Worm (Caenorhabditis elegans): ENCODE data around the gene mec-10.

Gene mec-10

DNA sequence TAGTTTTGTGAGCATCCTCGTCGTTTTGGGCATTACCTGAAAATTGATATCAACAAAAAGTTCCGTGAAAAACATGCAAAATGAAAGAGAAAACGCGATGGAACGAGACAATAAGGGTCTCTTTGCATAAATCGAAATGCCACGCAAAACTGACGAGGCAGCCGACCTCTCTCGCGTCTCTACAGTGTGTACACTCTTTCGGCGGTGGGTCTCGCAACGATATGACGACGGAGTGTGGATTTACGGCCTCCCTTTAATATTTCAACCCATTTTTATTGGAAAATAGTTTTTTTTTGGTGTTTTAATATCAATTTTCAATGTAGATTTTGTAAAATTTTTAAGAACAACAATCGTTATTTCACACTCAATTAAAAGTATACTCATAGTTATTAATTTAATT lies 48.1 kb downstream of the mec-10 start, which contains the start of gene tag-123 (continued):
- peak; percentile 28 for TF ChIP-seq nhr-25 (tag; optimal IDR thresholded peaks at IDR 0.05)
- TF ChIP-seq nhr-43 (tag; optimal IDR thresholded peaks at IDR 0.05; ENCODE audit: poor library complexity, severe bottlenecking): no peak
- no peak for TF ChIP-seq tbx-2 (tag; optimal IDR thresholded peaks at IDR 0.05)
- peak; percentile 53 for TF ChIP-seq lin-15B (tag; optimal IDR thresholded peaks at IDR 0.05)
- no peak for TF ChIP-seq elt-1 (tag; optimal IDR thresholded peaks at IDR 0.05)
- TF ChIP-seq unc-62 (GFP tag; optimal IDR thresholded peaks at IDR 0.05): no peak

- TF ChIP-seq lin-15B (tag; optimal IDR thresholded peaks at IDR 0.05) (no peak), elt-3 (tag; optimal IDR thresholded peaks at IDR 0.05) (no peak), lin-39 (tag; optimal IDR thresholded peaks at IDR 0.05) (no peak), aly-2 (tag; optimal IDR thresholded peaks at IDR 0.05) (no peak), nhr-12 (tag; optimal IDR thresholded peaks at IDR 0.05) (no peak), fkh-10 (GFP tag; optimal IDR thresholded peaks at IDR 0.05) (no peak), pha-4 (tag; optimal IDR thresholded peaks at IDR 0.05) (no peak), ceh-9 (tag; optimal IDR thresholded peaks at IDR 0.05) (no peak), zag-1 (tag; optimal IDR thresholded peaks at IDR 0.05) (no peak), pqm-1 (tag; optimal IDR thresholded peaks at IDR 0.05) (no peak), ceh-82 (tag; optimal IDR thresholded peaks at IDR 0.05) (no peak)
Observed at ce11 chrX:8421594-8421993, 48.5 kb downstream of the mec-10 start.

DNA sequence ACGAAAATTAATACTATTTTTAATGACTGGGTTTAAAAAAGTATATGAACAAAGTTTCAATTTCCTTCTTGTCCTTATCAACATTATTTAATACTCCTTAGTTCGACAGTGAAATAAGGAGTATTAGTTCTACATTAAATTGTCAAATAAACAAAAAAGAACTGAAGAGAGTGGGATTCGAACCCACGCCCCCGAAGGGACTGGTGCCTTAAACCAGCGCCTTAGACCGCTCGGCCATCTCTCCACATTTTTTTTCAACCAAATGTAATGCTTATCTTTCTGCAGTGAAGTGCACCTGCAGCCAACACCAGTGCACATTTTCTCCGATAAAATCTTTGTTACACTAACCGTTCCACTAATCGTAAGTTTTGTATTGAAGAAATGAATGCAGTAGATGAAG lies 50.9 kb downstream of the mec-10 start:
- peak; percentile 1 for TF ChIP-seq nhr-23 (tag; optimal IDR thresholded peaks at IDR 0.05)
- TF ChIP-seq ceh-28 (tag; optimal IDR thresholded peaks at IDR 0.05): no peak
- no peak for TF ChIP-seq nhr-237 (tag; optimal IDR thresholded peaks at IDR 0.05)
- peak; percentile 28 for TF ChIP-seq elt-2 (tag; optimal IDR thresholded peaks at IDR 0.05)
- TF ChIP-seq R02D3.7 (tag; optimal IDR thresholded peaks at IDR 0.05): no peak
- TF ChIP-seq nhr-11 (tag; optimal IDR thresholded peaks at IDR 0.05): no peak
- TF ChIP-seq eor-1 (tag; optimal IDR thresholded peaks at IDR 0.05): no peak
- no peak for TF ChIP-seq fos-1 (tag; optimal IDR thresholded peaks at IDR 0.05)
- no peak for TF ChIP-seq snpc-4 (tag; optimal IDR thresholded peaks at IDR 0.05)
- no peak for TF ChIP-seq nhr-43 (tag; optimal IDR thresholded peaks at IDR 0.05; ENCODE audit: poor library complexity, severe bottlenecking)
- no peak for TF ChIP-seq nhr-12 (tag; optimal IDR thresholded peaks at IDR 0.05)
- no peak for TF ChIP-seq mdl-1 (tag; optimal IDR thresholded peaks at IDR 0.05)
- TF ChIP-seq aly-2 (tag; optimal IDR thresholded peaks at IDR 0.05): no peak
- TF ChIP-seq ceh-9 (tag; optimal IDR thresholded peaks at IDR 0.05): no peak
- no peak for TF ChIP-seq ztf-11 (tag; optimal IDR thresholded peaks at IDR 0.05)
- no peak for TF ChIP-seq egl-27 (tag; optimal IDR thresholded peaks at IDR 0.05)
- no peak for TF ChIP-seq ceh-16 (tag; optimal IDR thresholded peaks at IDR 0.05)
- no peak for TF ChIP-seq fkh-2 (tag; optimal IDR thresholded peaks at IDR 0.05)
- no peak for TF ChIP-seq hmg-11 (tag; optimal IDR thresholded peaks at IDR 0.05)
- TF ChIP-seq nhr-77 (tag; optimal IDR thresholded peaks at IDR 0.05): no peak
- no peak for TF ChIP-seq lin-15B (tag; optimal IDR thresholded peaks at IDR 0.05)
- no peak for TF ChIP-seq nhr-25 (tag; optimal IDR thresholded peaks at IDR 0.05)
- TF ChIP-seq skn-1 (tag; optimal IDR thresholded peaks at IDR 0.05): no peak
- TF ChIP-seq pha-4 (tag; optimal IDR thresholded peaks at IDR 0.05): peak; percentile 6
- TF ChIP-seq elt-1 (tag; optimal IDR thresholded peaks at IDR 0.05): peak; percentile 52
- no peak for TF ChIP-seq jun-1 (tag; optimal IDR thresholded peaks at IDR 0.05)
- no peak for TF ChIP-seq fkh-10 (GFP tag; optimal IDR thresholded peaks at IDR 0.05)
- no peak for TF ChIP-seq nfya-1 (tag; optimal IDR thresholded peaks at IDR 0.05; ENCODE audit: insufficient read depth)
- no peak for TF ChIP-seq tbx-2 (tag; optimal IDR thresholded peaks at IDR 0.05)
- TF ChIP-seq mml-1 (tag; optimal IDR thresholded peaks at IDR 0.05): no peak
- TF ChIP-seq lsy-12 (tag; optimal IDR thresholded peaks at IDR 0.05): no peak

- TF ChIP-seq nhr-43 (tag; optimal IDR thresholded peaks at IDR 0.05; ENCODE audit: poor library complexity, severe bottlenecking): peak; percentile 70
- TF ChIP-seq nhr-76 (tag; optimal IDR thresholded peaks at IDR 0.05): no peak
- no peak for TF ChIP-seq ceh-16 (tag; optimal IDR thresholded peaks at IDR 0.05)
- TF ChIP-seq nhr-23 (tag; optimal IDR thresholded peaks at IDR 0.05): peak; percentile 92
- TF ChIP-seq mdl-1 (tag; optimal IDR thresholded peaks at IDR 0.05): no peak
- TF ChIP-seq pqm-1 (tag; optimal IDR thresholded peaks at IDR 0.05): no peak
- no peak for TF ChIP-seq lin-39 (tag; optimal IDR thresholded peaks at IDR 0.05)
Observed at ce11 chrX:8418382-8418781, 51.7 kb downstream of the mec-10 start, which contains the start of gene spp-13. TSS of gene spp-13 (minus strand) at chrX:8418524.
